Fruit fly (Drosophila melanogaster): ENCODE measurements around the gene Trs20.

The Trs20 gene

DNA sequence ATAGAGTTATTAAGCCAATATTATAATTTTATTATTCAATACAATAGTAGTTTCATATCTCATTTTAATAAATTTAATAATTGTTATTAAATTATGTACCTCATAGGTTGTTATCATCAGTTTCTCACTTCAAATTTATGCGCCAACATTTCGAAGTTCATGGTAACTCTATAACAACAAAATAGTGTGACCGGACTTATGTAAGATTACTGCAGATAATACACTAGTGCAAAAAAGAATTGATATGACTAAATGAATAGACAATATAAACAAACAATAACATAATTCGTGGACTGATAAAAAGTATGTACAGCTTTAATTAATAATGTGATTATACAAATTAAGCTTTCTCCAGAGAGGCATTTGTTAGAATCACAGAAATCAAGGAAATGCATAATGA lies 9.6 kb downstream of the Trs20 start, which contains the start of gene Strump:
Gene Strump, plus strand, starts transcription at position 212 of the 400 bp plus-strand sequence.
- TF ChIP-seq fru (GFP tag; optimal IDR thresholded peaks at IDR 0.05) = no peak
- no peak for TF ChIP-seq CrebA (GFP tag; optimal IDR thresholded peaks at IDR 0.05; ENCODE audit: borderline replicate concordance)
- no peak for TF ChIP-seq GATAd (GFP tag; optimal IDR thresholded peaks at IDR 0.05)
- no peak for TF ChIP-seq brk (GFP tag; optimal IDR thresholded peaks at IDR 0.05)

dm6 chr3L:16113607-16114337 lies 17.7 kb downstream of the Trs20 start:
- peak; percentile 96 for TF ChIP-seq h (GFP tag; optimal IDR thresholded peaks at IDR 0.05)
- peak; percentile 92 for TF ChIP-seq ey (GFP tag; optimal IDR thresholded peaks at IDR 0.05)
- TF ChIP-seq N (GFP tag; optimal IDR thresholded peaks at IDR 0.05) = no peak
- TF ChIP-seq Jra (GFP tag; optimal IDR thresholded peaks at IDR 0.05) = peak; percentile 82
- peak; percentile 84 for TF ChIP-seq Sp1 (GFP tag; optimal IDR thresholded peaks at IDR 0.05)
- TF ChIP-seq Rel (GFP tag; optimal IDR thresholded peaks at IDR 0.05) = no peak
- TF ChIP-seq Rel (tag; optimal IDR thresholded peaks at IDR 0.05) = peak; percentile 44
- peak; percentile 93 for TF ChIP-seq fru (GFP tag; optimal IDR thresholded peaks at IDR 0.05)
- peak; percentile 84 for TF ChIP-seq dsf (GFP tag; optimal IDR thresholded peaks at IDR 0.05; ENCODE audit: borderline replicate concordance)
- peak; percentile 90 for TF ChIP-seq br (GFP tag; optimal IDR thresholded peaks at IDR 0.05)
- TF ChIP-seq rgr (GFP tag; optimal IDR thresholded peaks at IDR 0.05) = peak; percentile 92
- peak; percentile 96 for TF ChIP-seq psq (GFP tag; optimal IDR thresholded peaks at IDR 0.05)
- peak; percentile 39 for TF ChIP-seq GATAd (GFP tag; optimal IDR thresholded peaks at IDR 0.05)
- TF ChIP-seq CG32264 (GFP tag; optimal IDR thresholded peaks at IDR 0.05) = peak; percentile 77
- TF ChIP-seq lola (GFP tag; optimal IDR thresholded peaks at IDR 0.05) = no peak
- no peak for TF ChIP-seq Dif (GFP tag; optimal IDR thresholded peaks at IDR 0.05; ENCODE audit: partially characterized antibody)
- TF ChIP-seq sage (GFP tag; optimal IDR thresholded peaks at IDR 0.05) = peak; percentile 74
- peak; percentile 84 for TF ChIP-seq HLH106 (tag; optimal IDR thresholded peaks at IDR 0.05)
- TF ChIP-seq CG9705 (GFP tag; optimal IDR thresholded peaks at IDR 0.05) = peak; percentile 80
- TF ChIP-seq OdsH (GFP tag; optimal IDR thresholded peaks at IDR 0.05) = peak; percentile 92
- TF ChIP-seq dl (GFP tag; optimal IDR thresholded peaks at IDR 0.05; ENCODE audit: insufficient read depth in 1 of 2, partially characterized antibody in 2 of 2) = no peak
- peak; percentile 94 for TF ChIP-seq woc (GFP tag; optimal IDR thresholded peaks at IDR 0.05)
- TF ChIP-seq dmrt93B (GFP tag; optimal IDR thresholded peaks at IDR 0.05) = no peak
- TF ChIP-seq Hr83 (GFP tag; optimal IDR thresholded peaks at IDR 0.05; ENCODE audit: poor library complexity, severe bottlenecking) = peak; percentile 73
- TF ChIP-seq Hr78 (GFP tag; optimal IDR thresholded peaks at IDR 0.05) = no peak
- no peak for TF ChIP-seq Myc (optimal IDR thresholded peaks at IDR 0.05)
- TF ChIP-seq foxo (GFP tag; optimal IDR thresholded peaks at IDR 0.05) = peak; percentile 50 to 93
- TF ChIP-seq Mio (GFP tag; optimal IDR thresholded peaks at IDR 0.05) = peak; percentile 61
- peak; percentile 86 for TF ChIP-seq Hnf4 (GFP tag; optimal IDR thresholded peaks at IDR 0.05)
- TF ChIP-seq sv (GFP tag; optimal IDR thresholded peaks at IDR 0.05) = peak; percentile 88

dm6 chr3L:16113003-16113606 lies 18.3 kb downstream of the Trs20 start, which contains the start of gene Taf4:
Gene Taf4, plus strand, starts transcription at chr3L:16113212.
- TF ChIP-seq CG9705 (GFP tag; optimal IDR thresholded peaks at IDR 0.05) = no peak
- no peak for TF ChIP-seq Vsx2 (GFP tag; optimal IDR thresholded peaks at IDR 0.05; ENCODE audit: partially characterized antibody)
- no peak for TF ChIP-seq rgr (GFP tag; optimal IDR thresholded peaks at IDR 0.05)
- no peak for TF ChIP-seq Myc (optimal IDR thresholded peaks at IDR 0.05)
- no peak for TF ChIP-seq pan (optimal IDR thresholded peaks at IDR 0.05)
- no peak for TF ChIP-seq usp (GFP tag; optimal IDR thresholded peaks at IDR 0.05)

Data from whole organism, wandering third instar larva.